Worm (Caenorhabditis elegans): Measurements from ENCODE around the gene smf-3.

The smf-3 gene

ce11 chrIV:2607513-2608101, 11.1 kb upstream of the smf-3 start, which contains the start of gene vamp-7:
vamp-7 (plus strand) TSS chrIV:2608051.
- TF ChIP-seq nfya-1 (tag; optimal IDR thresholded peaks at IDR 0.05; ENCODE audit: insufficient read depth) (no peak), pha-4 (tag; optimal IDR thresholded peaks at IDR 0.05) (peak; percentile 18), ztf-11 (tag; optimal IDR thresholded peaks at IDR 0.05) (no peak), fos-1 (tag; optimal IDR thresholded peaks at IDR 0.05) (no peak), lsy-12 (tag; optimal IDR thresholded peaks at IDR 0.05) (peak; percentile 31), nhr-67 (tag; optimal IDR thresholded peaks at IDR 0.05) (no peak)

DNA sequence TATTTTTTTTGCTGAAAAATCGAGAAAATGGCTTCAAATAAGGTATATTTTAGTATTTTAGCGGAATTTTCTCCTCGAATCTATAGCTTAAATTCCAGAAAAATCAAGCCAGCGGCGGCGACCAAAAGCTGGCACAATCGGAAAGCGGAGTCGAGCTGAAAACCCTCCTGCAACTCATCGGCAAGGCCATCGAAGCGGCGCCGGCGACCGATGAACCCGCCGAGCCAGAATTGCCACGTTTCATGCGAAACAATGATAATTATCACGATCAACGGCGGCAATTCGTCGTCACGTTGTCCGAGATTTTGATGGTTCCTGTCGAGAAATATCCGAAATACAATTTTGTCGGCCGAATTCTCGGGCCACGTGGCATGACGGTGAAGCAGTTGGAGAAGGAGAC, 8.3 kb upstream of the smf-3 start, which contains the start of gene Y69A2AR.32:
TSS of gene Y69A2AR.32 (plus strand) at position 28 of the 400 bp plus-strand sequence.
- no peak for TF ChIP-seq nfya-1 (tag; optimal IDR thresholded peaks at IDR 0.05; ENCODE audit: insufficient read depth)

- TF ChIP-seq lin-39 (tag; optimal IDR thresholded peaks at IDR 0.05), result no peak
Measured at ce11 chrIV:2610974-2611373, 7.7 kb upstream of the smf-3 start.

ce11 chrIV:2613011-2613503, 5.6 kb upstream of the smf-3 start, which contains the start of gene Y69A2AR.28:
Y69A2AR.28 (minus strand) TSS chrIV:2613061.
- TF ChIP-seq nhr-25 (tag; optimal IDR thresholded peaks at IDR 0.05) (no peak), lin-15B (tag; optimal IDR thresholded peaks at IDR 0.05) (peak; percentile 45), mdl-1 (tag; optimal IDR thresholded peaks at IDR 0.05) (no peak)

ce11 chrIV:2613754-2614244, 4.9 kb upstream of the smf-3 start, which contains the start of gene daao-1:
daao-1 (plus strand) TSS chrIV:2614194.
- TF ChIP-seq lsy-12 (tag; optimal IDR thresholded peaks at IDR 0.05), result no peak
- TF ChIP-seq pqm-1 (tag; optimal IDR thresholded peaks at IDR 0.05), result peak; percentile 62
- TF ChIP-seq elt-2 (tag; optimal IDR thresholded peaks at IDR 0.05), result peak; percentile 63

DNA sequence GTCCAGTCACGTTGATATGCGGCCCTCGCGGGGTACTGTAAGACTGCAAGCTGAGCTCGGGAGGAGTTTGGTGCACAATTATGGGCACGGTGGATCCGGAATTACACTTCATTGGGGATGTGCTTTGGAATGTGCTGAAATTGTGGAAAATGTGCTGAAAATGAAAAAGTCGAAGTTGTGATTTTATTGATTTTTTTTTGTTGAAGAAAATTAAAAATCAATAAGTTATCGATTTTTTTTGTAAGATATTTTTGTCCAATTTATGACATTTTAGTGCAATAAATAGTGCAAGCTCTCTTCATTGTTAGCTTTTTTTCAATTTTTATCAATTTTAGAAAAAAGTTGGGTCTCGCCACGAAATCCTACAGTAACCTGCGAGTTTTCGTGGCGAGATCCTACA, 1.8 kb upstream of the smf-3 start:
- TF ChIP-seq ceh-28 (tag; optimal IDR thresholded peaks at IDR 0.05) (peak; percentile 78), fkh-10 (GFP tag; optimal IDR thresholded peaks at IDR 0.05) (no peak)

DNA sequence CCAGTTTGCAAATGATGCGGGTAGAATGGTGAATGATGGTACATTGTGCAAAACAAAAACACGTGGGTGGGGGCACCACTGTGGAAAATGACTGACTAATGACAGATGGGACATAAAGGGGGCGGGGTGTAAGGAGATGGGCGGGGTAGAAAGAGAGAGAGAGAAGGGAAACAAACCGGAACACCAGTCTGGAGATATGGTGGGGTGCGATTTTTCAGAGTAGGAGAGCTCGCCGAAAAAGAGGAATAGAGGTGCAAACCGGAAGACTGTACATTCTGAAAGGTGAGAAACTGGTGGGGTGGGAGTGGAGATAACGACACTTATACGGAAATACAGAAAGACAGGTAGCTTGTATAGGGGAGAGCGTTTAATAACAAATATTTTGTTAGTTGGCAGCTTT, 9.5 kb downstream of the smf-3 start, which contains the start of gene ngn-1:
TSS of gene ngn-1 (minus strand) at position 101 of the 400 bp plus-strand sequence.
- TF ChIP-seq skn-1 (tag; optimal IDR thresholded peaks at IDR 0.05), result no peak
- no peak for TF ChIP-seq ceh-16 (tag; optimal IDR thresholded peaks at IDR 0.05)
- no peak for TF ChIP-seq fos-1 (tag; optimal IDR thresholded peaks at IDR 0.05)
- no peak for TF ChIP-seq nhr-67 (tag; optimal IDR thresholded peaks at IDR 0.05)
- no peak for TF ChIP-seq pha-4 (tag; optimal IDR thresholded peaks at IDR 0.05)
- TF ChIP-seq lin-15B (tag; optimal IDR thresholded peaks at IDR 0.05), result no peak
- no peak for TF ChIP-seq unc-39 (tag; optimal IDR thresholded peaks at IDR 0.05)
- no peak for TF ChIP-seq eor-1 (tag; optimal IDR thresholded peaks at IDR 0.05)
- TF ChIP-seq elt-3 (tag; optimal IDR thresholded peaks at IDR 0.05), result no peak
- no peak for TF ChIP-seq ceh-28 (tag; optimal IDR thresholded peaks at IDR 0.05)
- TF ChIP-seq sea-2 (GFP tag; optimal IDR thresholded peaks at IDR 0.05), result no peak
- TF ChIP-seq nhr-11 (tag; optimal IDR thresholded peaks at IDR 0.05), result no peak
- TF ChIP-seq lin-39 (tag; optimal IDR thresholded peaks at IDR 0.05), result no peak
- no peak for TF ChIP-seq egl-5 (tag; optimal IDR thresholded peaks at IDR 0.05)
- no peak for TF ChIP-seq nhr-43 (tag; optimal IDR thresholded peaks at IDR 0.05; ENCODE audit: poor library complexity, severe bottlenecking)
- no peak for TF ChIP-seq elt-1 (tag; optimal IDR thresholded peaks at IDR 0.05)

ce11 chrIV:2630145-2630544, 11.5 kb downstream of the smf-3 start:
- no peak for TF ChIP-seq elt-1 (tag; optimal IDR thresholded peaks at IDR 0.05)
- TF ChIP-seq ceh-9 (tag; optimal IDR thresholded peaks at IDR 0.05), result no peak
- no peak for TF ChIP-seq elt-3 (tag; optimal IDR thresholded peaks at IDR 0.05)
- TF ChIP-seq egl-5 (tag; optimal IDR thresholded peaks at IDR 0.05), result no peak
- TF ChIP-seq nhr-237 (tag; optimal IDR thresholded peaks at IDR 0.05), result no peak
- TF ChIP-seq fos-1 (tag; optimal IDR thresholded peaks at IDR 0.05), result no peak
- TF ChIP-seq lin-39 (tag; optimal IDR thresholded peaks at IDR 0.05), result no peak
- no peak for TF ChIP-seq ceh-16 (tag; optimal IDR thresholded peaks at IDR 0.05)
- no peak for TF ChIP-seq nhr-23 (tag; optimal IDR thresholded peaks at IDR 0.05)
- no peak for TF ChIP-seq lsy-12 (tag; optimal IDR thresholded peaks at IDR 0.05)
- no peak for TF ChIP-seq hmg-11 (tag; optimal IDR thresholded peaks at IDR 0.05)

Data from whole organism, L3 larva.